Worm (Caenorhabditis elegans) whole organism, L4 larva: Measurements from ENCODE around the gene snr-6.

Experiments
- ama-1 ChIP-seq: fragments of 150-350 bp; optimal IDR thresholded peaks from 2 replicates; lab custom pipeline; 2014; ENCODE audit warnings: inconsistent platforms, mixed read lengths
- mxl-3 ChIP-seq: fragments of 200-800 bp; sonication (Bioruptor generic); optimal IDR thresholded peaks from 2 replicates; lab custom pipeline; 2018; ENCODE audit warnings: mild to moderate bottlenecking, missing genetic modification characterization, missing compliant biosample characterization
- nhr-28 ChIP-seq: fragments of 150-350 bp; optimal IDR thresholded peaks from 2 replicates; lab custom pipeline; 2014; ENCODE audit warnings: missing biosample characterization, missing genetic modification characterization
- pha-4 ChIP-seq, 2 experiments: fragments of 150-350 bp in 1 of 2; fragments of 200-800 bp in 1 of 2; sonication (Bioruptor generic) in 1 of 2; IDR thresholded peaks in 1 of 2; optimal IDR thresholded peaks in 1 of 2; 2 replicates each; pipeline versions ENCODE4 v1.3.6 to Lab custom; 2014 to 2022; ENCODE audit warnings: missing genetic modification characterization in 2 of 2, missing genetic modification reagents in 2 of 2, missing biosample characterization in 1 of 2, missing compliant biosample characterization in 1 of 2
- ztf-11 ChIP-seq: fragments of 150-350 bp; optimal IDR thresholded peaks from 2 replicates; lab custom pipeline; 2014; ENCODE audit warnings: missing biosample characterization, missing genetic modification characterization

ce11 chrIII:12410304-12410703, 19.1 kb downstream of the snr-6 start:
- no peak for TF ChIP-seq ztf-11
- no peak for TF ChIP-seq nhr-28 (tag; lab: Kevin White, UChicago)
- no peak for TF ChIP-seq mxl-3
- no peak for TF ChIP-seq pha-4 (GFP tag; IDR thresholded peaks at IDR 0.05; lab: Robert Waterston, UW)
- TF ChIP-seq pha-4 (tag; optimal IDR thresholded peaks at IDR 0.05; lab: Kevin White, UChicago), result no peak
- TF ChIP-seq ama-1 (lab: Kevin White, UChicago), result no peak
